Fruit fly (Drosophila melanogaster): ENCODE measurements around the gene Oamb.

The Oamb gene

DNA sequence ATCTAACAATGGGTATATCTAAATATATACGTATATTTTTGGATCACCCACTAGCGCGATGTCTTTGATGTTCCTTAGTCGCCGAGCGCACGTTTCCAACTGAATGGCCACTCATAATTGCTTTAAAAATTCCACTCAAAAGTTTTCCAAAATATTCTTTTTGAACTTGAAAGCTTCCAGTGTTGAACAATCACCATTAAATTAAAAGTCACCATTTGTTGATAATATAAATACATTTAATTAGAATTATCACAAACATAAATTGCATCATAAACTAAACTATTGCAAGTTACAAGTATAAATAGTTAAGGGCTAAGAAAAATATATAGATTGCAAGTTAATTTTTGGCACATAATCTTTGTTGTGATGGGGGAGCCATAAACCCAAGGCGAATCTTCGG is 62.0 kb downstream of the Oamb start, which contains the start of gene GluRIID:
Gene GluRIID (minus strand): TSS at position 101 of the 400 bp plus-strand sequence.
- TF ChIP-seq CG10631 (GFP tag; optimal IDR thresholded peaks at IDR 0.05) (no peak), CG6276 (GFP tag; optimal IDR thresholded peaks at IDR 0.05) (no peak), CG3919 (GFP tag; optimal IDR thresholded peaks at IDR 0.05) (no peak), vri (GFP tag; optimal IDR thresholded peaks at IDR 0.05) (no peak), CG11902 (GFP tag; optimal IDR thresholded peaks at IDR 0.05) (no peak), esn (GFP tag; optimal IDR thresholded peaks at IDR 0.05) (no peak), CG6808 (GFP tag; optimal IDR thresholded peaks at IDR 0.05) (no peak), CG8119 (GFP tag; IDR thresholded peaks at IDR 0.05) (no peak), salr (GFP tag; optimal IDR thresholded peaks at IDR 0.05) (no peak), cyc (GFP tag; optimal IDR thresholded peaks at IDR 0.05) (no peak), CG32006 (GFP tag; optimal IDR thresholded peaks at IDR 0.05) (no peak), CG6854 (GFP tag; optimal IDR thresholded peaks at IDR 0.05) (no peak), Ets96B (tag; optimal IDR thresholded peaks at IDR 0.05) (no peak), CG9139 (GFP tag; optimal IDR thresholded peaks at IDR 0.05) (no peak), Ets21C (GFP tag; optimal IDR thresholded peaks at IDR 0.05) (no peak)

DNA sequence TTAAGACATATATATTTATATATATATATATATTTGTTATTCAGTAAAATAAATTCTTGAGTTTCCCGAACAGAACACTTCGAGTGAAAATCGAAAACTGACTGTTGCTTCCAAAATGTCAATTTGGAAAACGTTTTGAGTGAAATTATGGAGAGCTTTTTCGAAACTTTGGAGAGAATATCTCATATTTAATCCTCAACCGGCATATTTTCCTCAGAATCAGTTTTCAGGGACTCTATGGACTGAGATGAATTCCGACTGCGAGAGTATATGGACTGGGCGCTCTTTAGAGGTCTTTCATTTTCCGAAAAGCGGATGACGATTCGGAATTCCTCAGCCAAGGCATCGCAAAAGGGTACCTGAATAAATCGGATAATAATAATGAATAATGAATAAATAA is 65.8 kb downstream of the Oamb start, which contains the start of gene GluRIIE:
Gene GluRIIE (minus strand): TSS at position 101 of the 400 bp plus-strand sequence.
- TF ChIP-seq Lpt (GFP tag; optimal IDR thresholded peaks at IDR 0.05): no peak
- TF ChIP-seq dsx (GFP tag; optimal IDR thresholded peaks at IDR 0.05; ENCODE audit: poor library complexity, severe bottlenecking): no peak
- no peak for TF ChIP-seq esn (GFP tag; optimal IDR thresholded peaks at IDR 0.05)
- TF ChIP-seq CG3919 (GFP tag; optimal IDR thresholded peaks at IDR 0.05): no peak

All from whole organism, prepupa.